Fruit fly (Drosophila melanogaster) whole organism, prepupa: Measurements from ENCODE around the gene CG10513.
A peak's percentile ranks its signal among the peaks of the same experiment; 100 is the strongest.

Source experiments
- Blimp-1 ChIP-seq: fragments of 200-800 bp; sonication (Bioruptor generic); optimal IDR thresholded peaks from 3 replicates; lab custom pipeline; 2017; ENCODE audit warnings: missing biosample characterization, missing genetic modification characterization, mild to moderate bottlenecking, moderate library complexity, missing genetic modification reagents
- CG10631 ChIP-seq: fragments of 200-800 bp; sonication (Bioruptor generic); optimal IDR thresholded peaks from 2 replicates; lab custom pipeline; 2016; ENCODE audit warnings: missing biosample characterization, missing genetic modification characterization
- CG11762 ChIP-seq: fragments of 200-800 bp; sonication (Bioruptor generic); optimal IDR thresholded peaks from 3 replicates; lab custom pipeline; 2016; ENCODE audit warnings: missing biosample characterization, missing genetic modification characterization; ENCODE audit not compliant: insufficient read depth
- CG11902 ChIP-seq: fragments of 200-800 bp; sonication (Bioruptor generic); optimal IDR thresholded peaks from 3 replicates; lab custom pipeline; 2016; ENCODE audit warnings: missing biosample characterization, missing genetic modification characterization
- CG1621 ChIP-seq: fragments of 200-800 bp; sonication (Bioruptor generic); optimal IDR thresholded peaks from 3 replicates; lab custom pipeline; 2018; ENCODE audit warnings: missing biosample characterization, mild to moderate bottlenecking, missing genetic modification characterization
- CG16779 ChIP-seq: fragments of 200-800 bp; sonication (Bioruptor generic); optimal IDR thresholded peaks from 3 replicates; lab custom pipeline; 2017; ENCODE audit warnings: missing biosample characterization, mild to moderate bottlenecking, missing genetic modification characterization
- CG3032 ChIP-seq: fragments of 200-800 bp; optimal IDR thresholded peaks from 2 replicates; lab custom pipeline; 2019; ENCODE audit warnings: missing biosample characterization, mild to moderate bottlenecking, missing genetic modification characterization, moderate library complexity
- CG31627 ChIP-seq: fragments of 200-800 bp; sonication (Bioruptor generic); optimal IDR thresholded peaks from 3 replicates; lab custom pipeline; 2016; ENCODE audit warnings: missing biosample characterization, missing genetic modification characterization
- CG32006 ChIP-seq: fragments of 200-800 bp; sonication (Bioruptor generic); optimal IDR thresholded peaks from 3 replicates; lab custom pipeline; 2017; ENCODE audit warnings: missing biosample characterization, mild to moderate bottlenecking, missing genetic modification characterization
- CG34406 ChIP-seq: fragments of 200-800 bp; sonication (Bioruptor generic); optimal IDR thresholded peaks from 3 replicates; lab custom pipeline; 2016; ENCODE audit warnings: missing biosample characterization, missing genetic modification characterization
- CG3919 ChIP-seq: fragments of 200-800 bp; sonication (Bioruptor generic); optimal IDR thresholded peaks from 3 replicates; lab custom pipeline; 2016; ENCODE audit warnings: missing biosample characterization, missing genetic modification characterization
- CG4318 ChIP-seq: fragments of 200-800 bp; sonication (Bioruptor generic); optimal IDR thresholded peaks from 3 replicates; lab custom pipeline; 2017; ENCODE audit warnings: missing biosample characterization, mild to moderate bottlenecking, missing genetic modification characterization
- CG6163 ChIP-seq: fragments of 200-800 bp; sonication (Bioruptor generic); IDR thresholded peaks from 3 replicates; pipeline ENCODE4 v1.3.6; 2022; ENCODE audit warnings: missing biosample characterization, missing genetic modification characterization
- CG6276 ChIP-seq: fragments of 200-800 bp; sonication (Bioruptor generic); optimal IDR thresholded peaks from 2 replicates; lab custom pipeline; 2017; ENCODE audit warnings: missing biosample characterization, mild to moderate bottlenecking, missing genetic modification characterization
- CG6792 ChIP-seq: fragments of 200-800 bp; sonication (Bioruptor generic); optimal IDR thresholded peaks from 3 replicates; lab custom pipeline; 2016; ENCODE audit warnings: missing biosample characterization, missing genetic modification characterization
- CG6808 ChIP-seq: fragments of 200-800 bp; sonication (Bioruptor generic); optimal IDR thresholded peaks from 3 replicates; lab custom pipeline; 2017; ENCODE audit warnings: missing biosample characterization, missing genetic modification characterization, mild to moderate bottlenecking, moderate library complexity, missing genetic modification reagents
- CG6854 ChIP-seq: fragments of 200-800 bp; sonication (Bioruptor generic); optimal IDR thresholded peaks from 2 replicates; lab custom pipeline; 2017; ENCODE audit warnings: missing biosample characterization, mild to moderate bottlenecking, missing genetic modification characterization
- CG7368 ChIP-seq: fragments of 200-800 bp; sonication (Bioruptor generic); optimal IDR thresholded peaks from 3 replicates; lab custom pipeline; 2016; ENCODE audit warnings: missing biosample characterization, missing genetic modification characterization
- CG8119 ChIP-seq: fragments of 200-800 bp; sonication (Bioruptor generic); IDR thresholded peaks from 3 replicates; pipeline ENCODE4 v1.3.6; 2022; ENCODE audit warnings: missing biosample characterization, missing genetic modification characterization
- CG8319 ChIP-seq: fragments of 200-800 bp; sonication (Bioruptor generic); optimal IDR thresholded peaks from 3 replicates; lab custom pipeline; 2016; ENCODE audit warnings: missing biosample characterization, missing genetic modification characterization
- CG8632 ChIP-seq: fragments of 200-800 bp; sonication (Bioruptor generic); optimal IDR thresholded peaks from 3 replicates; lab custom pipeline; 2016; ENCODE audit warnings: missing biosample characterization, missing genetic modification characterization
- CG9139 ChIP-seq: fragments of 200-800 bp; sonication (Bioruptor generic); optimal IDR thresholded peaks from 3 replicates; lab custom pipeline; 2017; ENCODE audit warnings: missing biosample characterization, mild to moderate bottlenecking, missing genetic modification characterization
- Eip75B ChIP-seq: fragments of 200-800 bp; sonication (Bioruptor generic); optimal IDR thresholded peaks from 3 replicates; lab custom pipeline; 2016; ENCODE audit warnings: missing biosample characterization, missing genetic modification characterization
- Eip78C ChIP-seq: fragments of 200-800 bp; sonication (Bioruptor generic); peaks from one replicate; lab custom pipeline; 2016; ENCODE audit warnings: missing biosample characterization, missing genetic modification characterization
- Eip93F ChIP-seq: fragments of 200-800 bp; sonication (Bioruptor generic); optimal IDR thresholded peaks from 2 replicates; lab custom pipeline; 2016; ENCODE audit warnings: missing biosample characterization, mild to moderate bottlenecking, missing genetic modification characterization
- Ets21C ChIP-seq: fragments of 200-800 bp; sonication (Bioruptor generic); optimal IDR thresholded peaks from 3 replicates; lab custom pipeline; 2016; ENCODE audit warnings: missing biosample characterization, missing genetic modification characterization
- Ets96B ChIP-seq: fragments of 200-800 bp; optimal IDR thresholded peaks from 2 replicates; lab custom pipeline; 2019; ENCODE audit warnings: missing biosample characterization, mild to moderate bottlenecking, missing genetic modification characterization, moderate library complexity
- Gug ChIP-seq: fragments of 200-800 bp; sonication (Bioruptor generic); IDR thresholded peaks from 2 replicates; pipeline ENCODE4 v1.3.6; 2022; ENCODE audit warnings: missing biosample characterization, missing genetic modification characterization
- Hr38 ChIP-seq: sonication (Bioruptor generic); optimal IDR thresholded peaks from 2 replicates; lab custom pipeline; 2016; ENCODE audit warnings: missing biosample characterization, missing genetic modification characterization
- Hr39 ChIP-seq: fragments of 200-800 bp; sonication (Bioruptor generic); optimal IDR thresholded peaks from 2 replicates; lab custom pipeline; 2016; ENCODE audit warnings: missing biosample characterization, missing genetic modification characterization
- Hr4 ChIP-seq: fragments of 200-800 bp; sonication (Bioruptor generic); optimal IDR thresholded peaks from 3 replicates; lab custom pipeline; 2016; ENCODE audit warnings: missing biosample characterization, missing genetic modification characterization
- Lpt ChIP-seq: fragments of 200-800 bp; sonication (Bioruptor generic); optimal IDR thresholded peaks from 3 replicates; lab custom pipeline; 2016; ENCODE audit warnings: missing biosample characterization, missing genetic modification characterization
- Met ChIP-seq: fragments of 200-800 bp; sonication (Bioruptor generic); optimal IDR thresholded peaks from 3 replicates; lab custom pipeline; 2016; ENCODE audit warnings: missing biosample characterization, missing genetic modification characterization
- OdsH ChIP-seq: fragments of 200-800 bp; sonication (Bioruptor generic); optimal IDR thresholded peaks from 3 replicates; lab custom pipeline; 2016; ENCODE audit warnings: missing biosample characterization, missing genetic modification characterization
- Sox14 ChIP-seq: fragments of 200-800 bp; sonication (Bioruptor generic); optimal IDR thresholded peaks from 3 replicates; lab custom pipeline; 2016; ENCODE audit warnings: missing biosample characterization, missing genetic modification characterization
- Sox15 ChIP-seq: fragments of 200-800 bp; sonication (Bioruptor generic); optimal IDR thresholded peaks from 3 replicates; lab custom pipeline; 2016; ENCODE audit warnings: missing biosample characterization, missing genetic modification characterization
- achi ChIP-seq: fragments of 200-800 bp; sonication (Bioruptor generic); optimal IDR thresholded peaks from 3 replicates; lab custom pipeline; 2016; ENCODE audit warnings: missing biosample characterization, missing genetic modification characterization
- acj6 ChIP-seq: fragments of 200-800 bp; sonication (Bioruptor generic); optimal IDR thresholded peaks from 3 replicates; lab custom pipeline; 2016; ENCODE audit warnings: missing biosample characterization, missing genetic modification characterization
- cyc ChIP-seq: fragments of 200-800 bp; sonication (Bioruptor generic); optimal IDR thresholded peaks from 3 replicates; lab custom pipeline; 2016; ENCODE audit warnings: missing biosample characterization, missing genetic modification characterization
- dac ChIP-seq: fragments of 200-800 bp; sonication (Bioruptor generic); optimal IDR thresholded peaks from 2 replicates; lab custom pipeline; 2017; ENCODE audit warnings: missing biosample characterization, mild to moderate bottlenecking, missing genetic modification characterization
- dsx ChIP-seq: fragments of 200-800 bp; optimal IDR thresholded peaks from 3 replicates; lab custom pipeline; 2019; ENCODE audit warnings: missing biosample characterization, mild to moderate bottlenecking, missing genetic modification characterization, moderate library complexity; ENCODE audit not compliant: poor library complexity, severe bottlenecking
- esn ChIP-seq: fragments of 200-800 bp; sonication (Bioruptor generic); optimal IDR thresholded peaks from 2 replicates; lab custom pipeline; 2016; ENCODE audit warnings: missing biosample characterization, mild to moderate bottlenecking, missing genetic modification characterization, moderate library complexity
- fd59A ChIP-seq: fragments of 200-800 bp; sonication (Bioruptor generic); optimal IDR thresholded peaks from 2 replicates; lab custom pipeline; 2017; ENCODE audit warnings: missing biosample characterization, mild to moderate bottlenecking, missing genetic modification characterization, missing genetic modification reagents
- fd85E ChIP-seq: fragments of 200-800 bp; sonication (Bioruptor generic); optimal IDR thresholded peaks from 3 replicates; lab custom pipeline; 2016; ENCODE audit warnings: missing biosample characterization, missing genetic modification characterization
- fkh ChIP-seq: fragments of 200-800 bp; sonication (Bioruptor generic); optimal IDR thresholded peaks from 3 replicates; lab custom pipeline; 2017; ENCODE audit warnings: missing biosample characterization, mild to moderate bottlenecking, missing genetic modification characterization, moderate library complexity
- lz ChIP-seq: fragments of 200-800 bp; sonication (Bioruptor generic); optimal IDR thresholded peaks from 3 replicates; lab custom pipeline; 2016; ENCODE audit warnings: missing biosample characterization, missing genetic modification characterization
- net ChIP-seq: fragments of 200-800 bp; sonication (Bioruptor generic); optimal IDR thresholded peaks from 3 replicates; lab custom pipeline; 2016; ENCODE audit warnings: missing biosample characterization, missing genetic modification characterization
- pdm3 ChIP-seq: fragments of 200-800 bp; sonication (Bioruptor generic); optimal IDR thresholded peaks from 3 replicates; lab custom pipeline; 2016; ENCODE audit warnings: missing biosample characterization, missing genetic modification characterization
- spab ChIP-seq: fragments of 200-800 bp; sonication (Bioruptor generic); optimal IDR thresholded peaks from 2 replicates; lab custom pipeline; 2017; ENCODE audit warnings: missing biosample characterization, mild to moderate bottlenecking, missing genetic modification characterization, missing genetic modification reagents
- ss ChIP-seq, 2 experiments: fragments of 200-800 bp; sonication (Bioruptor generic); optimal IDR thresholded peaks; 2 replicates in 1 of 2; 3 replicates in 1 of 2; lab custom pipeline; 2017 to 2018; ENCODE audit warnings: mild to moderate bottlenecking in 2 of 2, missing biosample characterization in 2 of 2, missing genetic modification characterization in 2 of 2, moderate library complexity in 1 of 2
- svp ChIP-seq: fragments of 200-800 bp; sonication (Bioruptor generic); peaks from one replicate; lab custom pipeline; 2016; ENCODE audit warnings: missing biosample characterization, missing genetic modification characterization
- topi ChIP-seq: fragments of 200-800 bp; sonication (Bioruptor generic); optimal IDR thresholded peaks from 3 replicates; lab custom pipeline; 2016; ENCODE audit warnings: missing biosample characterization, missing genetic modification characterization
- vri ChIP-seq: fragments of 200-800 bp; sonication (Bioruptor generic); optimal IDR thresholded peaks from 3 replicates; lab custom pipeline; 2016; ENCODE audit warnings: missing biosample characterization, mild to moderate bottlenecking, missing genetic modification characterization

CG10513 gene

DNA sequence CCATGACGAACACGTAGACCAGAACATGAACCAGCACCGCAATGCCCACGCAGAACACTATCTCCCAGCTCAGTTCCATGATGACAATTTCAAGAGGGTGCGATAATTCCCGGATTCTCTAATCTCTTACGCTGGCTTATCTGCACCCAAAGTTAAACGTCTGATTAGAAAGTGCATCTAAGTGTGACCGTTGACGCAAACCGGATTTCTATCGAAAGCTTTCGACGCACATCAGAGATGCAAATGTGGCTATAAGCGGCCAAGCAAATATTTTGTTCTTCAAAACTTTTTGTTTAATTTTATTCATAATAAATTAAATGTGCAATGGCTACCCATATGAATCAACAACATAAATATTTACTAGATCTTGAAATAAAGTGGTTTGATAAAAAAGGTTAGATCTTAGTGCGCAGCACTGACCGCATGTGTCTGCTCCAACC is 14.7 kb downstream of the CG10513 start, which contains the start of the genes Kdsr and CG11858:
TSS of gene Kdsr (minus strand) at position 177 of the 440 bp plus-strand sequence.
TSS of gene CG11858 (plus strand) at position 420 of the 440 bp plus-strand sequence.
- no peak for TF ChIP-seq cyc (GFP tag; lab: Kevin White, UChicago)
- TF ChIP-seq CG6792 (GFP tag; lab: Kevin White, UChicago) = no peak
- TF ChIP-seq vri = peak; percentile 94
- no peak for TF ChIP-seq topi (GFP tag; lab: Kevin White, UChicago)
- no peak for TF ChIP-seq Hr38 (GFP tag; lab: Kevin White, UChicago)
- no peak for TF ChIP-seq dac (GFP tag; lab: Kevin White, UChicago)
- no peak for TF ChIP-seq fd59A (GFP tag; lab: Kevin White, UChicago)
- TF ChIP-seq Lpt (GFP tag; lab: Kevin White, UChicago) = peak; percentile 6
- TF ChIP-seq Gug (GFP tag; lab: Robert Waterston, UW) = peak; percentile 65
- peak; percentile 58 for TF ChIP-seq CG3032 (tag; lab: Kevin White, UChicago)
- no peak for TF ChIP-seq CG8632 (GFP tag; lab: Kevin White, UChicago)
- no peak for TF ChIP-seq CG8319 (GFP tag; lab: Kevin White, UChicago)
- no peak for TF ChIP-seq net (GFP tag; lab: Kevin White, UChicago)
- TF ChIP-seq esn (GFP tag; lab: Kevin White, UChicago) = peak; percentile 78
- no peak for TF ChIP-seq CG16779 (tag; lab: Kevin White, UChicago)
- TF ChIP-seq pdm3 = no peak
- TF ChIP-seq CG3919 (GFP tag; lab: Kevin White, UChicago) = no peak
- peak; percentile 95 for TF ChIP-seq svp (GFP tag; lab: Kevin White, UChicago)
- no peak for TF ChIP-seq CG9139 (GFP tag; lab: Kevin White, UChicago)
- TF ChIP-seq dsx (GFP tag; lab: Kevin White, UChicago) = peak; percentile 37
- no peak for TF ChIP-seq CG34406
- peak; percentile 77 for TF ChIP-seq lz
- no peak for TF ChIP-seq CG11762 (GFP tag; lab: Kevin White, UChicago)
- peak; percentile 73 for TF ChIP-seq CG31627 (GFP tag; lab: Kevin White, UChicago)
- TF ChIP-seq ss (GFP tag; optimal IDR thresholded peaks at IDR 0.05; lab: Kevin White, UChicago) = no peak
- TF ChIP-seq OdsH (GFP tag; lab: Kevin White, UChicago) = no peak
- peak; percentile 36 for TF ChIP-seq achi (GFP tag; lab: Kevin White, UChicago)
- TF ChIP-seq CG6163 (GFP tag; lab: Robert Waterston, UW) = peak; percentile 58; the same call in 1 of the 3 replicates
- no peak for TF ChIP-seq Eip75B (GFP tag; lab: Kevin White, UChicago)
- no peak for TF ChIP-seq Hr39
- TF ChIP-seq Eip93F = peak; percentile 60
- TF ChIP-seq CG8119 (GFP tag; lab: Robert Waterston, UW) = peak; percentile 44; the same call in 2 of the 3 replicates
- TF ChIP-seq acj6 (GFP tag; lab: Kevin White, UChicago) = no peak
- peak; percentile 44 for TF ChIP-seq CG1621
- no peak for TF ChIP-seq Sox14
- no peak for TF ChIP-seq Eip78C (GFP tag; lab: Kevin White, UChicago)
- no peak for TF ChIP-seq CG6276
- TF ChIP-seq CG32006 = no peak
- no peak for TF ChIP-seq Ets21C (GFP tag; lab: Kevin White, UChicago)
- TF ChIP-seq Met (GFP tag; lab: Kevin White, UChicago) = no peak
- TF ChIP-seq CG6854 (GFP tag; lab: Kevin White, UChicago) = no peak
- TF ChIP-seq CG10631 = no peak
- no peak for TF ChIP-seq spab (GFP tag; lab: Kevin White, UChicago)
- no peak for TF ChIP-seq CG4318 (GFP tag; lab: Kevin White, UChicago)
- no peak for TF ChIP-seq Blimp-1 (GFP tag; lab: Kevin White, UChicago)
- TF ChIP-seq CG6808 (GFP tag; lab: Kevin White, UChicago) = no peak
- TF ChIP-seq Hr4 (GFP tag; lab: Kevin White, UChicago) = no peak
- peak; percentile 13 for TF ChIP-seq Sox15 (GFP tag; lab: Kevin White, UChicago)
- peak; percentile 53 for TF ChIP-seq Ets96B (tag; lab: Kevin White, UChicago)
- no peak for TF ChIP-seq fd85E
- no peak for TF ChIP-seq CG7368 (GFP tag; lab: Kevin White, UChicago)
- peak; percentile 76 for TF ChIP-seq fkh
- TF ChIP-seq CG11902 (GFP tag; lab: Kevin White, UChicago) = no peak
